Worm (Caenorhabditis elegans) whole organism, L1 larva: ENCODE results near the gene srsx-32.

ENCODE experiments used
- aly-2 ChIP-seq: fragments of 150-350 bp; optimal IDR thresholded peaks from 2 replicates; lab custom pipeline; 2014; ENCODE audit warnings: missing biosample characterization, missing genetic modification characterization
- mep-1 ChIP-seq: fragments of 150-350 bp; optimal IDR thresholded peaks from 2 replicates; lab custom pipeline; 2014; ENCODE audit warnings: missing biosample characterization, missing genetic modification characterization

- no peak for TF ChIP-seq mep-1 (tag; lab: Kevin White, UChicago)
- no peak for TF ChIP-seq aly-2 (tag; lab: Kevin White, UChicago)
These were observed 25.4 kb upstream of the srsx-32 start, which contains the start of gene nhr-162 for ce11 chrV:6991771-6992170.
